Worm (Caenorhabditis elegans) whole organism, L2 larva: Measurements from ENCODE around the gene mct-4.

Experiments used
- ZK546.5 ChIP-seq: sonication (generic microtip); optimal IDR thresholded peaks from 2 replicates; lab custom pipeline; 2017; ENCODE audit warnings: missing biosample characterization, missing genetic modification characterization
- ama-1 ChIP-seq: fragments of 150-350 bp; optimal IDR thresholded peaks from 2 replicates; lab custom pipeline; 2018; ENCODE audit warnings: inconsistent platforms
- mbf-1 ChIP-seq: sonication (generic microtip); optimal IDR thresholded peaks from 2 replicates; lab custom pipeline; 2017; ENCODE audit warnings: missing biosample characterization, missing genetic modification characterization
- nhr-237 ChIP-seq: fragments of 150-350 bp; optimal IDR thresholded peaks from 2 replicates; lab custom pipeline; 2014; ENCODE audit warnings: missing biosample characterization, missing genetic modification characterization
- unc-55 ChIP-seq: fragments of 150-350 bp; sonication (generic microtip); optimal IDR thresholded peaks from 3 replicates; lab custom pipeline; 2014; ENCODE audit warnings: missing biosample characterization, missing genetic modification reagents, missing genetic modification characterization

ce11 chrX:4902376-4902775, 27.2 kb downstream of the mct-4 start:
- TF ChIP-seq ama-1 (lab: Kevin White, UChicago) (no peak), unc-55 (no peak), nhr-237 (tag; lab: Kevin White, UChicago) (no peak), ZK546.5 (tag; lab: Kevin White, UChicago) (no peak), mbf-1 (tag; lab: Kevin White, UChicago) (no peak)
